Fruit fly (Drosophila melanogaster): ENCODE results near the gene primo-2.
A peak's percentile ranks its signal among the peaks of the same experiment; 100 is the strongest.

dm6 chr3R:13716827-13717226, 5.2 kb upstream of the primo-2 start:
- TF ChIP-seq CG11902 (GFP tag; optimal IDR thresholded peaks at IDR 0.05) (peak; percentile 30), Eip78C (GFP tag) (peak; percentile 99), CG6792 (GFP tag; optimal IDR thresholded peaks at IDR 0.05) (peak; percentile 81), CG8319 (GFP tag; optimal IDR thresholded peaks at IDR 0.05) (peak; percentile 56), Hr38 (GFP tag; optimal IDR thresholded peaks at IDR 0.05) (peak; percentile 64), CG9139 (GFP tag; optimal IDR thresholded peaks at IDR 0.05) (peak; percentile 13), CG10669 (GFP tag; optimal IDR thresholded peaks at IDR 0.05) (peak; percentile 70), eg (GFP tag; IDR thresholded peaks at IDR 0.05) (peak; percentile 96), CG6854 (GFP tag; optimal IDR thresholded peaks at IDR 0.05) (no peak), Lpt (GFP tag; optimal IDR thresholded peaks at IDR 0.05) (peak; percentile 86), CG8632 (GFP tag; optimal IDR thresholded peaks at IDR 0.05) (peak; percentile 57)
